Fruit fly (Drosophila melanogaster) whole organism, embryonic: ENCODE results near the gene CG42795.

Experiments
- Ada2b ChIP-seq: fragments of 200-800 bp; sonication (Bioruptor generic); IDR thresholded peaks from 2 replicates; pipeline ENCODE4 v1.3.6; 2022; ENCODE audit warnings: missing biosample characterization, missing genetic modification characterization
- BEAF-32 ChIP-seq: fragments of 200-800 bp; sonication (Bioruptor generic); optimal IDR thresholded peaks from 3 replicates; lab custom pipeline; 2017; ENCODE audit warnings: missing biosample characterization, missing genetic modification characterization, mild to moderate bottlenecking, moderate library complexity, missing genetic modification reagents
- Bdp1 ChIP-seq: fragments of 200-800 bp; sonication (Bioruptor generic); optimal IDR thresholded peaks from 3 replicates; lab custom pipeline; 2016; ENCODE audit warnings: missing biosample characterization, missing genetic modification characterization
- CG10147 ChIP-seq: fragments of 200-800 bp; sonication (Bioruptor generic); optimal IDR thresholded peaks from 2 replicates; lab custom pipeline; 2019; ENCODE audit warnings: missing biosample characterization, mild to moderate bottlenecking, missing genetic modification characterization, moderate library complexity
- CG10209 ChIP-seq: fragments of 200-800 bp; sonication (Bioruptor generic); optimal IDR thresholded peaks from 3 replicates; lab custom pipeline; 2017; ENCODE audit warnings: missing biosample characterization, mild to moderate bottlenecking, missing genetic modification characterization, missing genetic modification reagents
- CG10321 ChIP-seq: fragments of 200-800 bp; sonication (Bioruptor generic); IDR thresholded peaks from 2 replicates; pipeline ENCODE4 v1.3.6; 2022; ENCODE audit warnings: missing biosample characterization, missing genetic modification characterization
- CG11085 ChIP-seq: fragments of 200-800 bp; sonication (Bioruptor generic); IDR thresholded peaks from 2 replicates; pipeline ENCODE4 v1.3.6; 2022; ENCODE audit warnings: missing biosample characterization, missing genetic modification characterization
- CG13287 ChIP-seq: fragments of 200-800 bp; sonication (Bioruptor generic); IDR thresholded peaks from 2 replicates; pipeline ENCODE4 v1.3.6; 2022; ENCODE audit warnings: missing biosample characterization, missing genetic modification characterization; ENCODE audit not compliant: partially characterized antibody
- CG17802 ChIP-seq: fragments of 200-800 bp; sonication (Bioruptor generic); optimal IDR thresholded peaks from 2 replicates; lab custom pipeline; 2018; ENCODE audit warnings: missing biosample characterization, mild to moderate bottlenecking, missing genetic modification characterization, moderate library complexity
- CG18011 ChIP-seq: fragments of 200-800 bp; sonication (Bioruptor generic); optimal IDR thresholded peaks from 2 replicates; lab custom pipeline; 2017; ENCODE audit warnings: missing biosample characterization, missing genetic modification characterization, mild to moderate bottlenecking, moderate library complexity, missing genotype
- CG2678 ChIP-seq: fragments of 200-800 bp; sonication (Bioruptor generic); optimal IDR thresholded peaks from 3 replicates; lab custom pipeline; 2019; ENCODE audit warnings: missing biosample characterization, mild to moderate bottlenecking, missing genetic modification characterization, moderate library complexity
- CG3281 ChIP-seq: fragments of 200-800 bp; sonication (Bioruptor generic); optimal IDR thresholded peaks from 3 replicates; lab custom pipeline; 2017; ENCODE audit warnings: missing biosample characterization, mild to moderate bottlenecking, missing genetic modification characterization
- CG33213 ChIP-seq: fragments of 200-800 bp; sonication (Bioruptor generic); optimal IDR thresholded peaks from 3 replicates; lab custom pipeline; 2016; ENCODE audit warnings: missing biosample characterization, missing genetic modification characterization
- CG3995 ChIP-seq: fragments of 200-800 bp; sonication (Bioruptor generic); optimal IDR thresholded peaks from 3 replicates; lab custom pipeline; 2016; ENCODE audit warnings: missing biosample characterization, missing genetic modification characterization
- CG4707 ChIP-seq: fragments of 200-800 bp; sonication (Bioruptor generic); optimal IDR thresholded peaks from 2 replicates; lab custom pipeline; 2018; ENCODE audit warnings: missing biosample characterization, mild to moderate bottlenecking, missing genetic modification characterization, moderate library complexity
- CG6813 ChIP-seq: fragments of 200-800 bp; sonication (Bioruptor generic); optimal IDR thresholded peaks from 2 replicates; lab custom pipeline; 2017; ENCODE audit warnings: missing biosample characterization, missing genetic modification characterization, mild to moderate bottlenecking, moderate library complexity, missing genetic modification reagents
- CG7928 ChIP-seq: fragments of 200-800 bp; sonication (Bioruptor generic); optimal IDR thresholded peaks from 2 replicates; lab custom pipeline; 2017; ENCODE audit warnings: missing biosample characterization, mild to moderate bottlenecking, missing genetic modification characterization
- CG8924 ChIP-seq: fragments of 200-800 bp; optimal IDR thresholded peaks from 3 replicates; lab custom pipeline; 2019; ENCODE audit warnings: missing biosample characterization, mild to moderate bottlenecking, missing genetic modification characterization, moderate library complexity
- CG9215 ChIP-seq: fragments of 200-800 bp; sonication (Bioruptor generic); IDR thresholded peaks from 2 replicates; pipeline ENCODE4 v1.3.6; 2022; ENCODE audit warnings: missing biosample characterization, missing genetic modification characterization
- CG9437 ChIP-seq: fragments of 200-800 bp; sonication (Bioruptor generic); optimal IDR thresholded peaks from 2 replicates; lab custom pipeline; 2018; ENCODE audit warnings: missing biosample characterization, mild to moderate bottlenecking, missing genetic modification characterization
- CG9609 ChIP-seq: fragments of 200-800 bp; sonication (Bioruptor generic); optimal IDR thresholded peaks from 3 replicates; lab custom pipeline; 2016; ENCODE audit warnings: missing biosample characterization, missing genetic modification characterization
- D19A ChIP-seq: fragments of 200-800 bp; optimal IDR thresholded peaks from 3 replicates; lab custom pipeline; 2019; ENCODE audit warnings: missing biosample characterization, mild to moderate bottlenecking, missing genetic modification characterization, moderate library complexity
- Dek ChIP-seq: fragments of 200-800 bp; sonication (Bioruptor generic); optimal IDR thresholded peaks from 3 replicates; lab custom pipeline; 2019; ENCODE audit warnings: missing biosample characterization, mild to moderate bottlenecking, missing genetic modification characterization, moderate library complexity
- Dip3 ChIP-seq: fragments of 200-800 bp; sonication (Bioruptor generic); optimal IDR thresholded peaks from 3 replicates; lab custom pipeline; 2016; ENCODE audit warnings: missing biosample characterization, missing genetic modification characterization
- Dp ChIP-seq: fragments of 200-800 bp; sonication (Bioruptor generic); optimal IDR thresholded peaks from 2 replicates; lab custom pipeline; 2018; ENCODE audit warnings: missing biosample characterization, mild to moderate bottlenecking, missing genetic modification characterization, moderate library complexity
- ERR ChIP-seq: fragments of 200-800 bp; sonication (Bioruptor generic); optimal IDR thresholded peaks from 2 replicates; lab custom pipeline; 2016; ENCODE audit warnings: missing biosample characterization, missing genetic modification characterization
- Ets65A ChIP-seq: fragments of 200-800 bp; sonication (Bioruptor generic); peaks from one replicate; lab custom pipeline; 2016; ENCODE audit warnings: missing biosample characterization, missing genetic modification characterization
- Ets97D ChIP-seq: fragments of 200-800 bp; sonication (Bioruptor generic); optimal IDR thresholded peaks from 3 replicates; lab custom pipeline; 2016; ENCODE audit warnings: missing biosample characterization, missing genetic modification characterization
- Side ChIP-seq: fragments of 200-800 bp; sonication (Bioruptor generic); optimal IDR thresholded peaks from 2 replicates; lab custom pipeline; 2016; ENCODE audit warnings: missing biosample characterization, missing genetic modification characterization
- Sox102F ChIP-seq: fragments of 200-800 bp; sonication (Bioruptor generic); optimal IDR thresholded peaks from 2 replicates; lab custom pipeline; 2018; ENCODE audit warnings: missing biosample characterization, mild to moderate bottlenecking, missing genetic modification characterization, moderate library complexity
- Xrp1 ChIP-seq: fragments of 200-800 bp; sonication (Bioruptor generic); IDR thresholded peaks from 2 replicates; pipeline ENCODE4 v1.3.6; 2022; ENCODE audit warnings: missing biosample characterization, missing genetic modification characterization
- ato ChIP-seq: fragments of 200-800 bp; sonication (Bioruptor generic); IDR thresholded peaks from 2 replicates; pipeline ENCODE4 v1.3.6; 2022; ENCODE audit warnings: missing biosample characterization, missing genetic modification characterization; ENCODE audit not compliant: partially characterized antibody
- ci ChIP-seq: fragments of 200-800 bp; sonication (Bioruptor generic); IDR thresholded peaks from 3 replicates; pipeline ENCODE4 v1.3.6; 2022; ENCODE audit warnings: missing biosample characterization, missing genetic modification characterization
- h ChIP-seq: fragments of >200 bp; optimal IDR thresholded peaks from 2 replicates; lab custom pipeline; 2017
- ham ChIP-seq: fragments of 200-800 bp; sonication (Bioruptor generic); IDR thresholded peaks from 2 replicates; pipeline ENCODE4 v1.3.6; 2022; ENCODE audit warnings: missing biosample characterization, missing genetic modification characterization
- inv ChIP-seq: fragments of 200-800 bp; sonication (Bioruptor generic); IDR thresholded peaks from 2 replicates; pipeline ENCODE4 v1.3.6; 2022; ENCODE audit warnings: missing biosample characterization, missing genetic modification characterization; ENCODE audit not compliant: partially characterized antibody
- jing ChIP-seq: fragments of 200-800 bp; sonication (Bioruptor generic); optimal IDR thresholded peaks from 2 replicates; lab custom pipeline; 2018; ENCODE audit warnings: missing biosample characterization, mild to moderate bottlenecking, missing genetic modification characterization
- lab ChIP-seq: fragments of 200-800 bp; sonication (Bioruptor generic); optimal IDR thresholded peaks from 3 replicates; lab custom pipeline; 2017; ENCODE audit warnings: missing biosample characterization, missing genetic modification characterization, mild to moderate bottlenecking, moderate library complexity, missing genetic modification reagents
- mld ChIP-seq: fragments of 200-800 bp; sonication (Bioruptor generic); IDR thresholded peaks from 3 replicates; pipeline ENCODE4 v1.3.6; 2022; ENCODE audit warnings: missing biosample characterization, missing genetic modification characterization; ENCODE audit not compliant: partially characterized antibody
- nau ChIP-seq: fragments of 200-800 bp; sonication (Bioruptor generic); optimal IDR thresholded peaks from 3 replicates; lab custom pipeline; 2017; ENCODE audit warnings: missing biosample characterization, mild to moderate bottlenecking, missing genetic modification characterization, missing genetic modification reagents
- repo ChIP-seq: fragments of 200-800 bp; sonication (Bioruptor generic); optimal IDR thresholded peaks from 2 replicates; lab custom pipeline; 2016; ENCODE audit warnings: missing biosample characterization, missing genetic modification characterization
- schlank ChIP-seq: fragments of 200-800 bp; sonication (Bioruptor generic); optimal IDR thresholded peaks from 2 replicates; lab custom pipeline; 2018; ENCODE audit warnings: missing biosample characterization, mild to moderate bottlenecking, missing genetic modification characterization
- sens-2 ChIP-seq: fragments of 200-800 bp; sonication (Bioruptor generic); IDR thresholded peaks from 2 replicates; pipeline ENCODE4 v1.3.6; 2022; ENCODE audit warnings: missing biosample characterization, missing genetic modification characterization
- sisA ChIP-seq: fragments of 200-800 bp; sonication (Bioruptor generic); IDR thresholded peaks from 2 replicates; pipeline ENCODE4 v1.3.6; 2022; ENCODE audit warnings: missing biosample characterization, missing genetic modification characterization
- stc ChIP-seq: fragments of 200-800 bp; sonication (Bioruptor generic); IDR thresholded peaks from 2 replicates; pipeline ENCODE4 v1.3.6; 2022; ENCODE audit warnings: missing biosample characterization, missing genetic modification characterization
- ttk ChIP-seq: fragments of 200-800 bp; sonication (Bioruptor generic); IDR thresholded peaks from 2 replicates; pipeline ENCODE4 v2.1.2; 2022; ENCODE audit warnings: missing biosample characterization, missing genetic modification characterization
- vnd ChIP-seq: fragments of 200-800 bp; sonication (Bioruptor generic); IDR thresholded peaks from 3 replicates; pipeline ENCODE4 v1.3.6; 2022; ENCODE audit warnings: missing biosample characterization, missing genetic modification characterization; ENCODE audit not compliant: partially characterized antibody
- wdn ChIP-seq: fragments of 200-800 bp; sonication (Bioruptor generic); IDR thresholded peaks from 2 replicates; pipeline ENCODE4 v1.3.6; 2022; ENCODE audit warnings: missing biosample characterization, missing genetic modification characterization
- wek ChIP-seq: fragments of 200-800 bp; sonication (Bioruptor generic); optimal IDR thresholded peaks from 3 replicates; lab custom pipeline; 2018; ENCODE audit warnings: missing biosample characterization, mild to moderate bottlenecking, missing genetic modification characterization, moderate library complexity

CG42795 gene

DNA sequence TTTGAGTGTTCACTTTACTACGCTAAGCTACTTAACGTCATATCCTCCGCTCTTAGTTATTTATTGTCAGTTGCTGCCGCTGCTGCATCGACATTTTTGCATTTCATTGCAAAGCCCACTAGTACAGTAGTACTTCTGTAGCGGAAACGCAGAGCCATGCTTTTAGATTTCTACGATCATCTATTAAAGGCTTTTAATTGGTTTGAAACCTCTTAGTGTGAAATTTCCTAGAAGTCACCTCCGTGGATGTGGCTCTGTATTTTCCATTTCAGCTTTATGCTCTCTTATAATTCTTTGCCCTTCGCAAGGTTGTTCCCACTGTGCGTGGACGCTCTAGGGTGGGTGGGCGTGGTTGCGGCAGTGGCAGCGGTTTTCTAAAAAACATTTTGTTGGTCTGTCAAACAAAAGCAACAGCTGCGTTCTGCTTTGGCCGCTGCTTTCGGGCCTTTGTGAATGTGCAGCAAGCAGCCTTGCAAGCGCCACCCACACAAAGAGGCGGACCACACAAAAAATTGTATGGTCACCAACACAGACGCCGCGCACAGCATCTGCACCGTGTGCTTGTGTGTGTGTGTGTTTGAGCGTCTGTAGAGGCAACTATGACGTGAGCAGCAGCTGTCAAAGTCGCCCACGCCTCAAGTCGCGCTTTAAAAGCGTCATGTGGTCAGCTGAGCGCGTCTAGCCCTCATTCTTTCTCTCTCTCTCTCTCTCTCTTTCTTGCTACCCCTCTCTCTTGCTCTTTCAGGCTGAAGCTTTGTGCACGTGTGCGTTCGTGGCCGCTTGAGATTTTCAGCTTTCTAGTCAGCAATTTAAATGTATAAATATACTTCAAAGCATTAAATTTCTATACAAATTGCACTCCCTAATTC, 41.4 kb downstream of the CG42795 start (continued):
- TF ChIP-seq CG17802 (no peak), ERR (no peak), CG33213 (GFP tag; lab: Kevin White, UChicago) (no peak), CG11085 (GFP tag; lab: Robert Waterston, UW) (no peak), Dp (GFP tag; lab: Kevin White, UChicago) (no peak), h (no peak), wdn (GFP tag; lab: Robert Waterston, UW) (no peak), CG4707 (peak; percentile 19), lab (GFP tag; lab: Kevin White, UChicago) (no peak), jing (GFP tag; lab: Kevin White, UChicago) (no peak), BEAF-32 (GFP tag; lab: Kevin White, UChicago) (no peak), CG10321 (GFP tag; lab: Robert Waterston, UW) (no peak), CG6813 (GFP tag; lab: Kevin White, UChicago) (no peak), repo (GFP tag; lab: Kevin White, UChicago) (no peak), CG8924 (tag; lab: Kevin White, UChicago) (no peak), CG13287 (GFP tag; lab: Robert Waterston, UW) (no peak), wek (GFP tag; lab: Kevin White, UChicago) (no peak), CG10209 (no peak), Ets97D (GFP tag; lab: Kevin White, UChicago) (no peak), Xrp1 (peak; percentile 20; the same call in 1 of the 2 replicates), Dip3 (GFP tag; lab: Kevin White, UChicago) (no peak), CG9609 (no peak), CG9437 (GFP tag; lab: Kevin White, UChicago) (no peak), CG3281 (GFP tag; lab: Kevin White, UChicago) (no peak), Ada2b (no peak), ato (no peak), ttk (GFP tag; lab: Robert Waterston, UW) (no peak), sens-2 (no peak), CG7928 (GFP tag; lab: Kevin White, UChicago) (no peak), Sox102F (GFP tag; lab: Kevin White, UChicago) (peak; percentile 29), vnd (GFP tag; lab: Robert Waterston, UW) (no peak), ham (no peak), Side (GFP tag; lab: Kevin White, UChicago) (no peak), D19A (tag; lab: Kevin White, UChicago) (no peak), Dek (tag; lab: Kevin White, UChicago) (no peak), schlank (tag; lab: Kevin White, UChicago) (no peak), CG9215 (GFP tag; lab: Robert Waterston, UW) (no peak), mld (GFP tag; lab: Robert Waterston, UW) (no peak), CG10147 (GFP tag; lab: Kevin White, UChicago) (no peak), sisA (GFP tag; lab: Robert Waterston, UW) (peak; percentile 11; the same call in 1 of the 2 replicates), CG3995 (GFP tag; lab: Kevin White, UChicago) (no peak), CG2678 (tag; lab: Kevin White, UChicago) (no peak), stc (GFP tag; lab: Robert Waterston, UW) (no peak), Bdp1 (GFP tag; lab: Kevin White, UChicago) (no peak), ci (GFP tag; lab: Robert Waterston, UW) (0 out of 3 replicates have a peak, but pooled peaks have one; percentile 29), nau (GFP tag; lab: Kevin White, UChicago) (peak; percentile 61), CG18011 (GFP tag; lab: Kevin White, UChicago) (no peak), inv (GFP tag; lab: Robert Waterston, UW) (no peak), Ets65A (no peak)
